Fruit fly (Drosophila melanogaster) whole organism, embryonic: Measurements from ENCODE around the gene CG6295.
A peak's percentile ranks its signal among the peaks of the same experiment; 100 is the strongest.

Experiments
- Abd-B ChIP-seq: fragments of 200-800 bp; sonication (Bioruptor generic); optimal IDR thresholded peaks from 2 replicates; lab custom pipeline; 2018; ENCODE audit warnings: missing biosample characterization, mild to moderate bottlenecking, missing genetic modification characterization, moderate library complexity
- Adf1 ChIP-seq: fragments of 200-800 bp; sonication (Bioruptor generic); IDR thresholded peaks from 2 replicates; pipeline ENCODE4 v1.3.6; 2022; ENCODE audit warnings: missing biosample characterization, missing genetic modification characterization
- Awh ChIP-seq: fragments of 200-800 bp; sonication (Bioruptor generic); IDR thresholded peaks from 2 replicates; pipeline ENCODE4, ENCODE4 v1.3.6; 2022; ENCODE audit warnings: missing biosample characterization, missing genetic modification characterization
- CG10654 ChIP-seq: fragments of 200-800 bp; sonication (Bioruptor generic); optimal IDR thresholded peaks from 2 replicates; lab custom pipeline; 2016; ENCODE audit warnings: missing biosample characterization, missing genetic modification characterization
- CG11085 ChIP-seq: fragments of 200-800 bp; sonication (Bioruptor generic); IDR thresholded peaks from 2 replicates; pipeline ENCODE4 v1.3.6; 2022; ENCODE audit warnings: missing biosample characterization, missing genetic modification characterization
- CG11247 ChIP-seq: fragments of 200-800 bp; sonication (Bioruptor generic); IDR thresholded peaks from 2 replicates; pipeline ENCODE4 v1.3.6; 2022; ENCODE audit warnings: missing biosample characterization, missing genetic modification characterization
- CG11456 ChIP-seq: fragments of 200-800 bp; sonication (Bioruptor generic); IDR thresholded peaks from 3 replicates; pipeline ENCODE4 v1.3.6; 2022; ENCODE audit warnings: missing biosample characterization, missing genetic modification characterization
- CG13894 ChIP-seq: fragments of 200-800 bp; sonication (Bioruptor generic); optimal IDR thresholded peaks from 3 replicates; lab custom pipeline; 2018; ENCODE audit warnings: missing biosample characterization, mild to moderate bottlenecking, missing genetic modification characterization, moderate library complexity
- CG17328 ChIP-seq: fragments of 200-800 bp; sonication (Bioruptor generic); IDR thresholded peaks from 2 replicates; pipeline ENCODE4 v1.3.6; 2022; ENCODE audit warnings: missing biosample characterization, missing genetic modification characterization
- CG17612 ChIP-seq: fragments of 200-800 bp; sonication (Bioruptor generic); IDR thresholded peaks from 2 replicates; pipeline ENCODE4 v1.3.6; 2022; ENCODE audit warnings: missing biosample characterization, missing genetic modification characterization
- CG2120 ChIP-seq: fragments of 200-800 bp; sonication (Bioruptor generic); optimal IDR thresholded peaks from 3 replicates; lab custom pipeline; 2016; ENCODE audit warnings: missing biosample characterization, missing genetic modification characterization
- CG2199 ChIP-seq: fragments of 200-800 bp; sonication (Bioruptor generic); IDR thresholded peaks from 3 replicates; pipeline ENCODE4 v1.3.6; 2022; ENCODE audit warnings: missing biosample characterization, missing genetic modification characterization
- CG4707 ChIP-seq: fragments of 200-800 bp; sonication (Bioruptor generic); optimal IDR thresholded peaks from 2 replicates; lab custom pipeline; 2018; ENCODE audit warnings: missing biosample characterization, mild to moderate bottlenecking, missing genetic modification characterization, moderate library complexity
- CG6791 ChIP-seq: fragments of 200-800 bp; sonication (Bioruptor generic); IDR thresholded peaks from 3 replicates; pipeline ENCODE4 v1.3.6; 2022; ENCODE audit warnings: missing biosample characterization, missing genetic modification characterization; ENCODE audit not compliant: partially characterized antibody
- CG6813 ChIP-seq: fragments of 200-800 bp; sonication (Bioruptor generic); optimal IDR thresholded peaks from 2 replicates; lab custom pipeline; 2017; ENCODE audit warnings: missing biosample characterization, missing genetic modification characterization, mild to moderate bottlenecking, moderate library complexity, missing genetic modification reagents
- CG9817 ChIP-seq: fragments of 200-800 bp; sonication (Bioruptor generic); optimal IDR thresholded peaks from 2 replicates; lab custom pipeline; 2018; ENCODE audit warnings: missing biosample characterization, mild to moderate bottlenecking, missing genetic modification characterization, moderate library complexity
- Chrac-16 ChIP-seq: fragments of 200-800 bp; sonication (Bioruptor generic); optimal IDR thresholded peaks from 3 replicates; lab custom pipeline; 2016; ENCODE audit warnings: missing biosample characterization, missing genetic modification characterization
- D ChIP-seq, 2 experiments: fragments of 200-800 bp in 1 of 2; fragments of >200 bp in 1 of 2; sonication (Bioruptor generic) in 1 of 2; optimal IDR thresholded peaks; 2 replicates in 1 of 2; 3 replicates in 1 of 2; lab custom pipeline; 2017; ENCODE audit warnings: mild to moderate bottlenecking in 1 of 2, missing biosample characterization in 1 of 2, missing genetic modification characterization in 1 of 2, missing genetic modification reagents in 1 of 2
- Dek ChIP-seq: fragments of 200-800 bp; sonication (Bioruptor generic); optimal IDR thresholded peaks from 3 replicates; lab custom pipeline; 2019; ENCODE audit warnings: missing biosample characterization, mild to moderate bottlenecking, missing genetic modification characterization, moderate library complexity
- Eip74EF ChIP-seq, 2 experiments: fragments of 200-800 bp in 1 of 2; fragments of >200 bp in 1 of 2; sonication (Bioruptor generic) in 1 of 2; optimal IDR thresholded peaks; 2 replicates each; lab custom pipeline; 2017 to 2019; ENCODE audit warnings: missing biosample characterization in 2 of 2, missing genetic modification characterization in 2 of 2, mild to moderate bottlenecking in 1 of 2, moderate library complexity in 1 of 2
- Fer2 ChIP-seq: fragments of 200-800 bp; sonication (Bioruptor generic); optimal IDR thresholded peaks from 2 replicates; lab custom pipeline; 2018; ENCODE audit warnings: missing biosample characterization, mild to moderate bottlenecking, missing genetic modification characterization, moderate library complexity
- Gug ChIP-seq: fragments of 200-800 bp; sonication (Bioruptor generic); IDR thresholded peaks from 4 replicates; pipeline ENCODE4 v1.3.6; 2022; ENCODE audit warnings: missing biosample characterization, missing genetic modification characterization
- HHEX ChIP-seq: fragments of 200-800 bp; sonication (Bioruptor generic); optimal IDR thresholded peaks from 3 replicates; lab custom pipeline; 2017; ENCODE audit warnings: missing biosample characterization, mild to moderate bottlenecking, missing genetic modification characterization, missing genetic modification reagents
- HmgZ ChIP-seq: fragments of 200-800 bp; sonication (Bioruptor generic); optimal IDR thresholded peaks from 2 replicates; lab custom pipeline; 2018; ENCODE audit warnings: missing biosample characterization, mild to moderate bottlenecking, missing genetic modification characterization
- Hmr ChIP-seq: fragments of 200-800 bp; sonication (Bioruptor generic); optimal IDR thresholded peaks from 3 replicates; lab custom pipeline; 2017; ENCODE audit warnings: mild to moderate bottlenecking, missing biosample characterization, missing genetic modification reagents, missing genetic modification characterization
- NFAT ChIP-seq: fragments of 200-800 bp; sonication (Bioruptor generic); IDR thresholded peaks from 2 replicates; pipeline ENCODE4 v1.3.6; 2022; ENCODE audit warnings: missing biosample characterization, missing genetic modification characterization
- Poxn ChIP-seq: fragments of 200-800 bp; sonication (Bioruptor generic); IDR thresholded peaks from 2 replicates; pipeline ENCODE4 v1.3.6; 2022; ENCODE audit warnings: missing biosample characterization, missing genetic modification characterization
- Scr ChIP-seq: fragments of 200-800 bp; sonication (Bioruptor generic); IDR thresholded peaks from 2 replicates; pipeline ENCODE4 v1.3.6; 2022; ENCODE audit warnings: missing biosample characterization, missing genetic modification characterization; ENCODE audit not compliant: partially characterized antibody
- Trl ChIP-seq, 3 experiments: fragments of >200 bp in 2 of 3; fragments of 200-800 bp in 1 of 3; sonication (Bioruptor generic) in 1 of 3; optimal IDR thresholded peaks; 2 replicates in 1 of 3; 3 replicates in 2 of 3; lab custom pipeline; 2016 to 2017; ENCODE audit warnings: missing biosample characterization in 1 of 3, missing genetic modification characterization in 1 of 3
- bsh ChIP-seq, 2 experiments: fragments of 200-800 bp; sonication (Bioruptor generic); optimal IDR thresholded peaks; 2 replicates each; lab custom pipeline; 2017 to 2018; ENCODE audit warnings: mild to moderate bottlenecking in 2 of 2, missing biosample characterization in 2 of 2, missing genetic modification characterization in 2 of 2, moderate library complexity in 1 of 2
- dmrt99B ChIP-seq: fragments of 200-800 bp; sonication (Bioruptor generic); optimal IDR thresholded peaks from 2 replicates; lab custom pipeline; 2018; ENCODE audit warnings: missing biosample characterization, mild to moderate bottlenecking, missing genetic modification characterization, moderate library complexity
- esg ChIP-seq: fragments of 200-800 bp; sonication (Bioruptor generic); conservative IDR thresholded peaks from 2 replicates; pipeline ENCODE4 v1.3.6; 2022; ENCODE audit warnings: missing biosample characterization, missing genetic modification characterization
- gem ChIP-seq: fragments of 200-800 bp; sonication (Bioruptor generic); optimal IDR thresholded peaks from 2 replicates; lab custom pipeline; 2019; ENCODE audit warnings: missing biosample characterization, mild to moderate bottlenecking, missing genetic modification characterization, moderate library complexity
- hkb ChIP-seq, 2 experiments: fragments of 200-800 bp in 1 of 2; fragments of >200 bp in 1 of 2; sonication (Bioruptor generic) in 1 of 2; IDR thresholded peaks in 1 of 2; optimal IDR thresholded peaks in 1 of 2; 2 replicates each; pipeline versions ENCODE4 v1.3.6 to Lab custom; 2017 to 2022; ENCODE audit warnings: missing biosample characterization in 1 of 2, missing genetic modification characterization in 1 of 2
- klu ChIP-seq: fragments of 200-800 bp; sonication (Bioruptor generic); IDR thresholded peaks from 2 replicates; pipeline ENCODE4 v1.3.6; 2022; ENCODE audit warnings: missing biosample characterization, missing genetic modification characterization
- lbe ChIP-seq: fragments of 200-800 bp; sonication (Bioruptor generic); optimal IDR thresholded peaks from 2 replicates; lab custom pipeline; 2016; ENCODE audit warnings: missing biosample characterization, mild to moderate bottlenecking, missing genetic modification characterization
- lilli ChIP-seq: fragments of 200-800 bp; sonication (Bioruptor generic); optimal IDR thresholded peaks from 3 replicates; lab custom pipeline; 2016; ENCODE audit warnings: missing biosample characterization, missing genetic modification characterization
- odd ChIP-seq: fragments of 200-800 bp; sonication (Bioruptor generic); optimal IDR thresholded peaks from 2 replicates; lab custom pipeline; 2017; ENCODE audit warnings: missing biosample characterization, mild to moderate bottlenecking, missing genetic modification characterization
- otp ChIP-seq: fragments of 200-800 bp; sonication (Bioruptor generic); IDR thresholded peaks from 3 replicates; pipeline ENCODE4, ENCODE4 v1.3.6; 2022; ENCODE audit warnings: missing biosample characterization, missing genetic modification characterization
- pan ChIP-seq, 4 experiments: fragments of >200 bp in 3 of 4; fragments of 200-800 bp in 1 of 4; sonication (Bioruptor generic) in 1 of 4; optimal IDR thresholded peaks in 3 of 4; IDR thresholded peaks in 1 of 4; 2 replicates each; pipeline versions ENCODE4 v1.3.6 to Lab custom; 2017 to 2022; ENCODE audit warnings: missing biosample characterization in 2 of 4, missing genetic modification characterization in 2 of 4, mixed read lengths in 1 of 4
- pnt ChIP-seq: fragments of 200-800 bp; sonication (Bioruptor generic); optimal IDR thresholded peaks from 3 replicates; lab custom pipeline; 2016; ENCODE audit warnings: missing biosample characterization, missing genetic modification characterization
- pum ChIP-seq: fragments of 200-800 bp; sonication (Bioruptor generic); optimal IDR thresholded peaks from 2 replicates; lab custom pipeline; 2016; ENCODE audit warnings: missing biosample characterization, missing genetic modification characterization
- schlank ChIP-seq: fragments of 200-800 bp; sonication (Bioruptor generic); optimal IDR thresholded peaks from 2 replicates; lab custom pipeline; 2018; ENCODE audit warnings: missing biosample characterization, mild to moderate bottlenecking, missing genetic modification characterization
- sd ChIP-seq: fragments of 200-800 bp; sonication (Bioruptor generic); optimal IDR thresholded peaks from 3 replicates; lab custom pipeline; 2018; ENCODE audit warnings: missing biosample characterization, mild to moderate bottlenecking, missing genetic modification characterization, moderate library complexity
- slou ChIP-seq: fragments of 200-800 bp; sonication (Bioruptor generic); optimal IDR thresholded peaks from 3 replicates; lab custom pipeline; 2016; ENCODE audit warnings: missing biosample characterization, missing genetic modification characterization
- ttk ChIP-seq: fragments of 200-800 bp; sonication (Bioruptor generic); IDR thresholded peaks from 2 replicates; pipeline ENCODE4 v2.1.2; 2022; ENCODE audit warnings: missing biosample characterization, missing genetic modification characterization

CG6295 gene

DNA sequence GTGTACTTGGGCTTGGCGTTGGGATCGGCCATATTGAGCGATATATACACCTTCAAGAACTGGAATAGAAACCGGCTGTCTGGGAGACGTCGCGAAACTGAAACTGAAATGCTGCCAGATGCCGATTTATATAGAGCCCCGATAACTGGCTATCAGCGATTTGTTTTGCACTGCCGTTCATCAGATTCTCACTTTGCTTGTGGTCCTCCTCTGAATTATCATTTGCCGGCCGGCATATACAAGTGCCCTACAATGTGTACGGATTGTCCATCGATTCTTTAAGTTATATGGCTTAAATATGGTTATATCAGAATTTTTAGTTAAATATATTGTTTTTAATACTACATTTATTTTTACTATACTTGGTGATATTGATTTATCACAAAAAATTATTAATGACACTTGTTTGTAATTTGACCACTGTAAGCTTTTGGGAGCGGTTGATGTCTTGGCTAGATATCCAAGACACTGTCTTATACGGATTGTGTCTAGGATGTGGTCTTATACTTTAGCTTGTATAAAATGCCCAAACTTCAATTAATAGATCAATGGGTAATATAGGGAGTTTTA is 18.4 kb downstream of the CG6295 start, which contains the start of gene CG31075 (continued):
- TF ChIP-seq slou (GFP tag; lab: Kevin White, UChicago) (peak; percentile 16), CG11085 (GFP tag; lab: Robert Waterston, UW) (0 out of 2 replicates have a peak, but pooled peaks have one; percentile 16), otp (GFP tag; lab: Robert Waterston, UW) (peak; percentile 24; the same call in 1 of the 3 replicates), HHEX (GFP tag; lab: Kevin White, UChicago) (peak; percentile 53), CG13894 (tag; lab: Kevin White, UChicago) (peak; percentile 49), CG9817 (tag; lab: Kevin White, UChicago) (peak; percentile 48), Adf1 (peak; percentile 42), CG10654 (GFP tag; lab: Kevin White, UChicago) (peak; percentile 8), pan (optimal IDR thresholded peaks at IDR 0.05; lab: Kevin White, UChicago) (no peak), pan (GFP tag; optimal IDR thresholded peaks at IDR 0.05 in 1 of 2, IDR thresholded peaks at IDR 0.05 in 1 of 2) (peak in 1 of 2 experiments; percentile 62), lbe (GFP tag; lab: Kevin White, UChicago) (peak; percentile 88), Fer2 (tag; lab: Kevin White, UChicago) (no peak), lilli (GFP tag; lab: Kevin White, UChicago) (peak; percentile 50), Chrac-16 (GFP tag; lab: Kevin White, UChicago) (no peak), schlank (tag; lab: Kevin White, UChicago) (peak; percentile 48), esg (peak; percentile 29; the same call in 1 of the 2 replicates), Trl (optimal IDR thresholded peaks at IDR 0.05; lab: Kevin White, UChicago) (no peak), Trl (GFP tag; optimal IDR thresholded peaks at IDR 0.05; lab: Kevin White, UChicago) (no peak), CG11456 (GFP tag; lab: Robert Waterston, UW) (0 out of 3 replicates have a peak, but pooled peaks have one; percentile 23), NFAT (GFP tag; lab: Robert Waterston, UW) (peak; percentile 39; the same call in 1 of the 2 replicates), pum (no peak), odd (GFP tag; lab: Kevin White, UChicago) (no peak), CG6791 (no peak), CG2199 (peak; percentile 46; the same call in 1 of the 3 replicates), Abd-B (GFP tag; lab: Kevin White, UChicago) (no peak), dmrt99B (tag; lab: Kevin White, UChicago) (peak; percentile 53), klu (GFP tag; lab: Robert Waterston, UW) (peak; percentile 31; the same call in 1 of the 2 replicates), HmgZ (tag; lab: Kevin White, UChicago) (peak; percentile 22), sd (tag; lab: Kevin White, UChicago) (no peak), Dek (tag; lab: Kevin White, UChicago) (peak; percentile 72), Scr (no peak), hkb (optimal IDR thresholded peaks at IDR 0.05; lab: Kevin White, UChicago) (no peak), hkb (GFP tag; IDR thresholded peaks at IDR 0.05; lab: Robert Waterston, UW) (peak; percentile 70), CG17328 (peak; percentile 58), Poxn (GFP tag; lab: Robert Waterston, UW) (peak; percentile 62), CG6813 (GFP tag; lab: Kevin White, UChicago) (peak; percentile 52), Hmr (GFP tag; lab: Kevin White, UChicago) (peak; percentile 76), CG4707 (peak; percentile 93), Gug (GFP tag; lab: Robert Waterston, UW) (peak; percentile 28; the same call in 2 of the 4 replicates), Eip74EF (GFP tag; optimal IDR thresholded peaks at IDR 0.05; lab: Kevin White, UChicago) (no peak), Awh (GFP tag; lab: Robert Waterston, UW) (peak; percentile 50; the same call in 1 of the 2 replicates), CG2120 (GFP tag; lab: Kevin White, UChicago) (peak; percentile 65), ttk (GFP tag; lab: Robert Waterston, UW) (peak; percentile 36; the same call in 1 of the 2 replicates), bsh (GFP tag; optimal IDR thresholded peaks at IDR 0.05; lab: Kevin White, UChicago) (peak in 1 of 2 experiments; percentile 21), CG17612 (no peak), gem (tag; lab: Kevin White, UChicago) (peak; percentile 77), CG11247 (GFP tag; lab: Robert Waterston, UW) (peak; percentile 25; the same call in 1 of the 2 replicates), D (optimal IDR thresholded peaks at IDR 0.05; lab: Kevin White, UChicago) (no peak), D (GFP tag; optimal IDR thresholded peaks at IDR 0.05; lab: Kevin White, UChicago) (no peak), pnt (GFP tag; lab: Kevin White, UChicago) (no peak)
